Worm (Caenorhabditis elegans) whole organism, midembryonic: ENCODE data around the gene C54D10.13.

Experiments
- T22C8.4 ChIP-seq: fragments of 200-800 bp; sonication (Bioruptor generic); IDR thresholded peaks from 2 replicates; pipeline ENCODE4 v1.3.6; 2022; ENCODE audit warnings: missing genetic modification characterization, missing compliant biosample characterization
- flt-1 ChIP-seq: fragments of 200-800 bp; sonication (Bioruptor generic); IDR thresholded peaks from 2 replicates; pipeline ENCODE4 v1.3.6; 2022; ENCODE audit warnings: missing genetic modification characterization, missing compliant biosample characterization
- ref-1 ChIP-seq: fragments of 200-800 bp; sonication (Bioruptor generic); conservative IDR thresholded peaks from 2 replicates; pipeline ENCODE4 v1.3.6; 2022; ENCODE audit warnings: missing genetic modification reagents, missing genetic modification characterization, missing compliant biosample characterization
- ztf-29 ChIP-seq: fragments of 200-800 bp; sonication (Bioruptor generic); IDR thresholded peaks from 2 replicates; pipeline ENCODE4 v1.3.6; 2022; ENCODE audit warnings: missing genetic modification reagents, missing genetic modification characterization, missing compliant biosample characterization

DNA sequence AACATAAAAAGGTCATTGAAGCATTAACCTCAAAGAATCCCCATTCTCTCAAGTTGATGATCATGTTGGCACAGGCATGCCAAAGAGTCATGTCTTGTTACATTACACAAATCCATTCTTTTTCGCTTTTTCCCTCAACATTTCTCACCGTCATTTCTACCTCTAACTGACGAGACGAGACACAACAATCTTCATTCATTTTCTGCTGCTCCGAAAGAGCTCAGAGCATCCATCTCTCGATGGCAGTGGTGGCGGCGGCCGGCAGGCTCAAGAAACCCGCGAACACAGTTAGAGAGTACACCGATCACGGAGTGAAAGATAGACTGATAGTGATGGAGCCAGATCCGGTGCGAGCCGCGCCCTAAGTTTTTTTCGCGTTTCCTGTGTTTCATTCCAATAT lies 45.0 kb upstream of the C54D10.13 start:
- TF ChIP-seq ztf-29 (GFP tag; lab: Robert Waterston, UW), result no peak
- TF ChIP-seq flt-1, result no peak
- no peak for TF ChIP-seq T22C8.4 (GFP tag; lab: Robert Waterston, UW)
- TF ChIP-seq ref-1 (GFP tag; lab: Robert Waterston, UW), result no peak
